Fruit fly (Drosophila melanogaster): ENCODE measurements around the gene rtet.
A peak's percentile ranks its signal among the peaks of the same experiment; 100 is the strongest.

rtet gene

dm6 chr3R:21101453-21102214, 6.6 kb upstream of the rtet start, which contains the start of the genes CG7044 and Tbc1d22 (continued):
- TF ChIP-seq CG13894 (tag; optimal IDR thresholded peaks at IDR 0.05), result no peak
- TF ChIP-seq lmd (GFP tag; IDR thresholded peaks at IDR 0.05), result peak; percentile 56
- TF ChIP-seq vvl (GFP tag; IDR thresholded peaks at IDR 0.05), result no peak; the same call in 1 of the 2 replicates
- TF ChIP-seq dan (GFP tag; IDR thresholded peaks at IDR 0.05), result no peak
- TF ChIP-seq CG18619 (GFP tag; optimal IDR thresholded peaks at IDR 0.05), result peak; percentile 43
- TF ChIP-seq Antp (GFP tag; optimal IDR thresholded peaks at IDR 0.05), result no peak
- TF ChIP-seq btn (GFP tag; optimal IDR thresholded peaks at IDR 0.05), result no peak
- peak; percentile 6 for TF ChIP-seq Six4 (GFP tag; optimal IDR thresholded peaks at IDR 0.05)
- no peak for TF ChIP-seq tio (GFP tag; optimal IDR thresholded peaks at IDR 0.05)
- TF ChIP-seq sisA (GFP tag; IDR thresholded peaks at IDR 0.05), result peak; percentile 54; the same call in 1 of the 2 replicates
- TF ChIP-seq salm (tag; optimal IDR thresholded peaks at IDR 0.05), result no peak
- TF ChIP-seq br (optimal IDR thresholded peaks at IDR 0.05), result no peak
- TF ChIP-seq Ada2b (GFP tag; IDR thresholded peaks at IDR 0.05), result no peak
- TF ChIP-seq Bgb (GFP tag; IDR thresholded peaks at IDR 0.05; ENCODE audit: partially characterized antibody), result peak; percentile 27; the same call in 1 of the 2 replicates
- no peak for TF ChIP-seq croc (GFP tag; conservative IDR thresholded peaks at IDR 0.05)
- no peak for TF ChIP-seq ara (GFP tag; IDR thresholded peaks at IDR 0.05)
- TF ChIP-seq gsb (GFP tag; IDR thresholded peaks at IDR 0.05), result no peak
- no peak for TF ChIP-seq CG11723 (GFP tag; optimal IDR thresholded peaks at IDR 0.05)
- no peak for TF ChIP-seq wek (GFP tag; optimal IDR thresholded peaks at IDR 0.05)
- TF ChIP-seq ranshi (GFP tag; IDR thresholded peaks at IDR 0.05), result peak; percentile 3; the same call in 1 of the 2 replicates
- TF ChIP-seq gsb-n (tag; optimal IDR thresholded peaks at IDR 0.05), result no peak
- TF ChIP-seq CG18764 (GFP tag; optimal IDR thresholded peaks at IDR 0.05), result no peak
- TF ChIP-seq CG15696 (tag; optimal IDR thresholded peaks at IDR 0.05), result peak; percentile 49
- TF ChIP-seq ttk (GFP tag; IDR thresholded peaks at IDR 0.05), result no peak; the same call in 1 of the 2 replicates
- TF ChIP-seq D19A (tag; optimal IDR thresholded peaks at IDR 0.05), result no peak
- no peak for TF ChIP-seq p53 (GFP tag; optimal IDR thresholded peaks at IDR 0.05)
- TF ChIP-seq Dip3 (GFP tag; optimal IDR thresholded peaks at IDR 0.05), result peak; percentile 28
- TF ChIP-seq CG12659 (GFP tag; optimal IDR thresholded peaks at IDR 0.05), result peak; percentile 75
- peak; percentile 3 for TF ChIP-seq NK7.1 (GFP tag; optimal IDR thresholded peaks at IDR 0.05)
- no peak for TF ChIP-seq CG6683 (GFP tag; optimal IDR thresholded peaks at IDR 0.05)
- TF ChIP-seq Dip2 (GFP tag; IDR thresholded peaks at IDR 0.05), result no peak
- TF ChIP-seq ERR (GFP tag; optimal IDR thresholded peaks at IDR 0.05), result no peak
- peak; percentile 78 for TF ChIP-seq Sry-β (GFP tag; optimal IDR thresholded peaks at IDR 0.05)
- no peak for TF ChIP-seq Poxn (GFP tag; IDR thresholded peaks at IDR 0.05)
- peak; percentile 62 for TF ChIP-seq dmrt11E (tag; optimal IDR thresholded peaks at IDR 0.05)
- peak; percentile 26 for TF ChIP-seq bab2 (GFP tag; optimal IDR thresholded peaks at IDR 0.05)
- peak; percentile 12 for TF ChIP-seq trem (tag; optimal IDR thresholded peaks at IDR 0.05)
- no peak for TF ChIP-seq eve (GFP tag; optimal IDR thresholded peaks at IDR 0.05)
- peak; percentile 39 for TF ChIP-seq CG4820 (GFP tag; optimal IDR thresholded peaks at IDR 0.05)
- TF ChIP-seq Aef1 (GFP tag; IDR thresholded peaks at IDR 0.05), result 0 out of 3 replicates have a peak, but pooled peaks have one; percentile 23
- TF ChIP-seq Hr3 (GFP tag; optimal IDR thresholded peaks at IDR 0.05), result peak; percentile 69
- TF ChIP-seq unpg (GFP tag; optimal IDR thresholded peaks at IDR 0.05), result no peak
- no peak for TF ChIP-seq stc (GFP tag; IDR thresholded peaks at IDR 0.05)
- peak; percentile 53; the same call in 2 of the 3 replicates for TF ChIP-seq knrl (GFP tag; IDR thresholded peaks at IDR 0.05; ENCODE audit: partially characterized antibody)
- no peak for TF ChIP-seq insv (GFP tag; optimal IDR thresholded peaks at IDR 0.05)
- no peak for TF ChIP-seq nau (GFP tag; optimal IDR thresholded peaks at IDR 0.05)
- TF ChIP-seq nmo (GFP tag; optimal IDR thresholded peaks at IDR 0.05), result peak; percentile 77
- TF ChIP-seq CG15011 (GFP tag; optimal IDR thresholded peaks at IDR 0.05), result no peak
- TF ChIP-seq CG16863 (GFP tag; optimal IDR thresholded peaks at IDR 0.05), result no peak
- TF ChIP-seq caup (GFP tag; optimal IDR thresholded peaks at IDR 0.05; ENCODE audit: severe bottlenecking), result no peak
